Worm (Caenorhabditis elegans) whole organism, L2 larva: ENCODE data around the gene ddo-2.
A peak's percentile ranks its signal among the peaks of the same experiment; 100 is the strongest.

Experiments used
- F13H6.1 ChIP-seq: sonication (generic microtip); optimal IDR thresholded peaks from 2 replicates; lab custom pipeline; 2016; ENCODE audit warnings: missing genetic modification characterization, missing compliant biosample characterization
- R02D3.7 ChIP-seq: fragments of 150-350 bp; optimal IDR thresholded peaks from 2 replicates; lab custom pipeline; 2014; ENCODE audit warnings: missing biosample characterization, missing genetic modification characterization
- Y55F3AM.14 ChIP-seq: fragments of 200-800 bp; sonication (Bioruptor generic); optimal IDR thresholded peaks from 2 replicates; lab custom pipeline; 2018; ENCODE audit warnings: mild to moderate bottlenecking, missing genetic modification characterization, missing compliant biosample characterization
- ZK546.5 ChIP-seq: sonication (generic microtip); optimal IDR thresholded peaks from 2 replicates; lab custom pipeline; 2017; ENCODE audit warnings: missing biosample characterization, missing genetic modification characterization
- alr-1 ChIP-seq: fragments of 150-350 bp; optimal IDR thresholded peaks from 2 replicates; lab custom pipeline; 2014; ENCODE audit warnings: missing biosample characterization, missing genetic modification characterization
- aly-2 ChIP-seq: fragments of 150-350 bp; optimal IDR thresholded peaks from 2 replicates; lab custom pipeline; 2014; ENCODE audit warnings: missing biosample characterization, missing genetic modification characterization
- ama-1 ChIP-seq: fragments of 150-350 bp; optimal IDR thresholded peaks from 2 replicates; lab custom pipeline; 2018; ENCODE audit warnings: inconsistent platforms
- blmp-1 ChIP-seq: sonication (generic microtip); optimal IDR thresholded peaks from 2 replicates; lab custom pipeline; 2017; ENCODE audit warnings: missing genetic modification characterization, mild to moderate bottlenecking, missing compliant biosample characterization, antibody characterized with exemption, moderate library complexity; ENCODE audit not compliant: insufficient read depth
- ceh-16 ChIP-seq: fragments of 150-350 bp; optimal IDR thresholded peaks from 2 replicates; lab custom pipeline; 2014; ENCODE audit warnings: missing biosample characterization, missing genetic modification characterization
- ceh-82 ChIP-seq: fragments of 150-350 bp; optimal IDR thresholded peaks from 2 replicates; lab custom pipeline; 2014; ENCODE audit warnings: missing biosample characterization, missing genetic modification characterization
- crh-2 ChIP-seq: sonication (generic microtip); optimal IDR thresholded peaks from 2 replicates; lab custom pipeline; 2017; ENCODE audit warnings: missing biosample characterization, missing genetic modification characterization
- dmd-4 ChIP-seq: sonication (generic microtip); optimal IDR thresholded peaks from 2 replicates; lab custom pipeline; 2017; ENCODE audit warnings: missing biosample characterization, missing genetic modification characterization
- egl-27 ChIP-seq: sonication (generic microtip); optimal IDR thresholded peaks from 3 replicates; lab custom pipeline; 2017; ENCODE audit warnings: missing biosample characterization, missing genetic modification reagents, missing genetic modification characterization
- elt-1 ChIP-seq: fragments of 150-350 bp; optimal IDR thresholded peaks from 2 replicates; lab custom pipeline; 2014; ENCODE audit warnings: missing biosample characterization, missing genetic modification characterization
- elt-3 ChIP-seq: sonication (generic microtip); optimal IDR thresholded peaks from 2 replicates; lab custom pipeline; 2017; ENCODE audit warnings: missing biosample characterization, missing genetic modification characterization
- fos-1 ChIP-seq: fragments of 150-350 bp; optimal IDR thresholded peaks from 2 replicates; lab custom pipeline; 2014; ENCODE audit warnings: missing biosample characterization, missing genetic modification characterization
- lin-11 ChIP-seq: fragments of 150-350 bp; sonication (generic microtip); optimal IDR thresholded peaks from 2 replicates; lab custom pipeline; 2014; ENCODE audit warnings: missing biosample characterization, missing genetic modification characterization, inconsistent platforms, mixed read lengths
- lin-13 ChIP-seq: fragments of 150-350 bp; optimal IDR thresholded peaks from 2 replicates; lab custom pipeline; 2014; ENCODE audit warnings: missing biosample characterization, missing genetic modification reagents, missing genetic modification characterization
- lin-39 ChIP-seq: fragments of 150-350 bp; optimal IDR thresholded peaks from 2 replicates; lab custom pipeline; 2014; ENCODE audit warnings: missing biosample characterization, missing genetic modification reagents, missing genetic modification characterization
- lsy-2 ChIP-seq, 2 experiments: fragments of 150-350 bp in 1 of 2; sonication (generic microtip) in 1 of 2; optimal IDR thresholded peaks; 2 replicates each; lab custom pipeline; 2014 to 2017; ENCODE audit warnings: missing biosample characterization in 2 of 2, missing genetic modification characterization in 2 of 2
- mab-5 ChIP-seq: fragments of 150-350 bp; optimal IDR thresholded peaks from 2 replicates; lab custom pipeline; 2014; ENCODE audit warnings: missing biosample characterization, missing genetic modification characterization
- mbf-1 ChIP-seq: sonication (generic microtip); optimal IDR thresholded peaks from 2 replicates; lab custom pipeline; 2017; ENCODE audit warnings: missing biosample characterization, missing genetic modification characterization
- mdl-1 ChIP-seq, 2 experiments: fragments of 150-350 bp in 1 of 2; sonication (generic microtip) in 1 of 2; optimal IDR thresholded peaks; 2 replicates each; lab custom pipeline; 2017; ENCODE audit warnings: missing biosample characterization in 2 of 2, missing genetic modification characterization in 2 of 2
- nhr-11 ChIP-seq: fragments of 150-350 bp; optimal IDR thresholded peaks from 2 replicates; lab custom pipeline; 2014; ENCODE audit warnings: missing biosample characterization, missing genetic modification characterization
- nhr-129 ChIP-seq: fragments of 150-350 bp; optimal IDR thresholded peaks from 2 replicates; lab custom pipeline; 2014; ENCODE audit warnings: missing biosample characterization, missing genetic modification characterization
- nhr-21 ChIP-seq: fragments of 150-350 bp; optimal IDR thresholded peaks from 2 replicates; lab custom pipeline; 2014; ENCODE audit warnings: missing biosample characterization, missing genetic modification characterization
- nhr-23 ChIP-seq: fragments of 150-350 bp; optimal IDR thresholded peaks from 2 replicates; lab custom pipeline; 2014; ENCODE audit warnings: missing biosample characterization, missing genetic modification reagents, missing genetic modification characterization
- nhr-237 ChIP-seq: fragments of 150-350 bp; optimal IDR thresholded peaks from 2 replicates; lab custom pipeline; 2014; ENCODE audit warnings: missing biosample characterization, missing genetic modification characterization
- nhr-25 ChIP-seq: fragments of 150-350 bp; sonication (generic microtip); optimal IDR thresholded peaks from 3 replicates; lab custom pipeline; 2014; ENCODE audit warnings: missing biosample characterization, missing genetic modification characterization
- nhr-6 ChIP-seq: fragments of 150-350 bp; optimal IDR thresholded peaks from 2 replicates; lab custom pipeline; 2014; ENCODE audit warnings: missing biosample characterization, missing genetic modification characterization
- nhr-77 ChIP-seq: fragments of 150-350 bp; optimal IDR thresholded peaks from 2 replicates; lab custom pipeline; 2014; ENCODE audit warnings: missing biosample characterization, missing genetic modification characterization
- peb-1 ChIP-seq: fragments of 150-350 bp; optimal IDR thresholded peaks from 2 replicates; lab custom pipeline; 2014; ENCODE audit warnings: missing biosample characterization, missing genetic modification characterization
- sem-4 ChIP-seq: fragments of 150-350 bp; optimal IDR thresholded peaks from 2 replicates; lab custom pipeline; 2014; ENCODE audit warnings: missing biosample characterization, missing genetic modification reagents, missing genetic modification characterization
- skn-1 ChIP-seq: sonication (generic microtip); optimal IDR thresholded peaks from 2 replicates; lab custom pipeline; 2017; ENCODE audit warnings: missing biosample characterization, missing genetic modification characterization
- sma-3 ChIP-seq: sonication (generic microtip); optimal IDR thresholded peaks from 2 replicates; lab custom pipeline; 2016; ENCODE audit warnings: missing genetic modification reagents, missing genetic modification characterization, missing compliant biosample characterization
- sma-9 ChIP-seq, 2 experiments: fragments of 150-350 bp in 1 of 2; sonication (generic microtip) in 1 of 2; optimal IDR thresholded peaks; 2 replicates each; lab custom pipeline; 2014 to 2016; ENCODE audit warnings: missing genetic modification characterization in 2 of 2, mild to moderate bottlenecking in 1 of 2, missing biosample characterization in 1 of 2, missing compliant biosample characterization in 1 of 2, missing genetic modification reagents in 1 of 2, moderate library complexity in 1 of 2
- snpc-4 ChIP-seq: fragments of 150-350 bp; optimal IDR thresholded peaks from 2 replicates; lab custom pipeline; 2014; ENCODE audit warnings: missing biosample characterization, missing genetic modification characterization
- unc-39 ChIP-seq: fragments of 150-350 bp; optimal IDR thresholded peaks from 2 replicates; lab custom pipeline; 2014; ENCODE audit warnings: missing biosample characterization, missing genetic modification characterization
- unc-55 ChIP-seq: fragments of 150-350 bp; sonication (generic microtip); optimal IDR thresholded peaks from 3 replicates; lab custom pipeline; 2014; ENCODE audit warnings: missing biosample characterization, missing genetic modification reagents, missing genetic modification characterization
- unc-62 ChIP-seq: fragments of 150-350 bp; optimal IDR thresholded peaks from 2 replicates; lab custom pipeline; 2014; ENCODE audit warnings: missing biosample characterization, missing genetic modification reagents, missing genetic modification characterization
- zag-1 ChIP-seq: fragments of 150-350 bp; optimal IDR thresholded peaks from 2 replicates; lab custom pipeline; 2014; ENCODE audit warnings: missing biosample characterization, missing genetic modification characterization
- ztf-1 ChIP-seq: fragments of 200-800 bp; sonication (Bioruptor generic); conservative IDR thresholded peaks from 2 replicates; pipeline ENCODE4 v1.3.6; 2022; ENCODE audit warnings: missing genetic modification characterization, missing compliant biosample characterization
- ztf-11 ChIP-seq: sonication (generic microtip); optimal IDR thresholded peaks from 2 replicates; lab custom pipeline; 2017; ENCODE audit warnings: missing biosample characterization, missing genetic modification characterization
- ztf-4 ChIP-seq: fragments of 150-350 bp; optimal IDR thresholded peaks from 2 replicates; lab custom pipeline; 2014; ENCODE audit warnings: missing biosample characterization, missing genetic modification characterization

Gene ddo-2

ce11 chrV:7415780-7416428 lies 19.6 kb downstream of the ddo-2 start, which contains the start of gene F18E3.13:
Gene F18E3.13, plus strand, starts transcription at chrV:7416164.
- TF ChIP-seq elt-1 (no peak), unc-62 (no peak), crh-2 (no peak), snpc-4 (no peak), elt-3 (no peak), sma-9 (GFP tag; optimal IDR thresholded peaks at IDR 0.05; lab: Kevin White, UChicago) (peak; percentile 95), sma-9 (tag; optimal IDR thresholded peaks at IDR 0.05; lab: Kevin White, UChicago) (no peak), sem-4 (tag; lab: Kevin White, UChicago) (peak; percentile 48), ama-1 (lab: Kevin White, UChicago) (peak; percentile 86), lsy-2 (tag; optimal IDR thresholded peaks at IDR 0.05; lab: Kevin White, UChicago) (peak in 1 of 2 experiments; percentile 25), lin-13 (GFP tag; lab: Kevin White, UChicago) (no peak), mab-5 (tag; lab: Kevin White, UChicago) (no peak), nhr-237 (tag; lab: Kevin White, UChicago) (no peak), unc-55 (GFP tag; lab: Kevin White, UChicago) (no peak), ceh-82 (tag; lab: Kevin White, UChicago) (no peak), nhr-25 (tag; lab: Kevin White, UChicago) (peak; percentile 93), sma-3 (GFP tag; lab: Kevin White, UChicago) (peak; percentile 94), R02D3.7 (tag; lab: Kevin White, UChicago) (no peak), nhr-23 (tag; lab: Kevin White, UChicago) (no peak), F13H6.1 (tag; lab: Kevin White, UChicago) (peak; percentile 35), ztf-1 (GFP tag; lab: Robert Waterston, UW) (no peak), ZK546.5 (tag; lab: Kevin White, UChicago) (no peak), ceh-16 (tag; lab: Kevin White, UChicago) (no peak), egl-27 (tag; lab: Kevin White, UChicago) (peak; percentile 65), ztf-4 (no peak), mdl-1 (tag; optimal IDR thresholded peaks at IDR 0.05; lab: Kevin White, UChicago) (peak; percentile 7 to 63), mbf-1 (no peak), Y55F3AM.14 (GFP tag; lab: Kevin White, UChicago) (peak; percentile 46), unc-39 (tag; lab: Kevin White, UChicago) (no peak), dmd-4 (no peak), aly-2 (tag; lab: Kevin White, UChicago) (no peak), nhr-129 (tag; lab: Kevin White, UChicago) (peak; percentile 69), nhr-11 (tag; lab: Kevin White, UChicago) (no peak), alr-1 (tag; lab: Kevin White, UChicago) (no peak), nhr-21 (tag; lab: Kevin White, UChicago) (peak; percentile 97), lin-11 (tag; lab: Kevin White, UChicago) (no peak), peb-1 (tag; lab: Kevin White, UChicago) (no peak), blmp-1 (peak; percentile 94), zag-1 (no peak), fos-1 (tag; lab: Kevin White, UChicago) (peak; percentile 21), nhr-77 (tag; lab: Kevin White, UChicago) (no peak), ztf-11 (no peak), nhr-6 (tag; lab: Kevin White, UChicago) (peak; percentile 63), lin-39 (tag; lab: Kevin White, UChicago) (no peak)

- peak; percentile 77 for TF ChIP-seq ama-1 (lab: Kevin White, UChicago)
- no peak for TF ChIP-seq skn-1 (tag; lab: Kevin White, UChicago)
Observed at ce11 chrV:7414909-7415308, 20.6 kb downstream of the ddo-2 start, which contains the start of gene F18E3.12. Gene F18E3.12, plus strand, starts transcription at chrV:7414985.
